Fruit fly (Drosophila melanogaster): ENCODE data around the gene pHCl-2.

pHCl-2 gene

dm6 chr3R:31336291-31336690, 31.1 kb upstream of the pHCl-2 start (continued):
- TF ChIP-seq CG34406 (GFP tag; optimal IDR thresholded peaks at IDR 0.05): peak; percentile 12
- no peak for TF ChIP-seq Sox15 (GFP tag; optimal IDR thresholded peaks at IDR 0.05)
- TF ChIP-seq Smox (GFP tag; optimal IDR thresholded peaks at IDR 0.05): no peak
- peak; percentile 59 for TF ChIP-seq CG9139 (GFP tag; optimal IDR thresholded peaks at IDR 0.05)
- TF ChIP-seq pdm3 (GFP tag; optimal IDR thresholded peaks at IDR 0.05): peak; percentile 72
- peak; percentile 59 for TF ChIP-seq CG11762 (GFP tag; optimal IDR thresholded peaks at IDR 0.05; ENCODE audit: insufficient read depth)
- peak; percentile 75 for TF ChIP-seq achi (GFP tag; optimal IDR thresholded peaks at IDR 0.05)
- no peak for TF ChIP-seq Eip93F (GFP tag; optimal IDR thresholded peaks at IDR 0.05)
- peak; percentile 52 to 67 for TF ChIP-seq ss (GFP tag; optimal IDR thresholded peaks at IDR 0.05)
- TF ChIP-seq CG4318 (GFP tag; optimal IDR thresholded peaks at IDR 0.05): peak; percentile 55
- peak; percentile 84 for TF ChIP-seq CG10631 (GFP tag; optimal IDR thresholded peaks at IDR 0.05)
- TF ChIP-seq svp (GFP tag): peak; percentile 53
- TF ChIP-seq Ets96B (tag; optimal IDR thresholded peaks at IDR 0.05): peak; percentile 87
- peak; percentile 18 for TF ChIP-seq dac (GFP tag; optimal IDR thresholded peaks at IDR 0.05)

dm6 chr3R:31329809-31330208, 24.6 kb upstream of the pHCl-2 start:
- TF ChIP-seq Blimp-1 (GFP tag; optimal IDR thresholded peaks at IDR 0.05) (no peak), topi (GFP tag; optimal IDR thresholded peaks at IDR 0.05) (peak; percentile 53), CG7368 (GFP tag; optimal IDR thresholded peaks at IDR 0.05) (peak; percentile 63), lz (GFP tag; optimal IDR thresholded peaks at IDR 0.05) (peak; percentile 52), CG6276 (GFP tag; optimal IDR thresholded peaks at IDR 0.05) (peak; percentile 33), CG16779 (tag; optimal IDR thresholded peaks at IDR 0.05) (peak; percentile 63), CG32006 (GFP tag; optimal IDR thresholded peaks at IDR 0.05) (peak; percentile 67), ss (GFP tag; optimal IDR thresholded peaks at IDR 0.05) (peak; percentile 85 to 86), dsx (GFP tag; optimal IDR thresholded peaks at IDR 0.05; ENCODE audit: poor library complexity, severe bottlenecking) (peak; percentile 90), CG8632 (GFP tag; optimal IDR thresholded peaks at IDR 0.05) (peak; percentile 47), Smox (GFP tag; optimal IDR thresholded peaks at IDR 0.05) (peak; percentile 25), Hr4 (GFP tag; optimal IDR thresholded peaks at IDR 0.05) (peak; percentile 61), CG4318 (GFP tag; optimal IDR thresholded peaks at IDR 0.05) (peak; percentile 45), Ets96B (tag; optimal IDR thresholded peaks at IDR 0.05) (peak; percentile 94), CG11762 (GFP tag; optimal IDR thresholded peaks at IDR 0.05; ENCODE audit: insufficient read depth) (peak; percentile 72), Ets21C (GFP tag; optimal IDR thresholded peaks at IDR 0.05) (no peak), CG11902 (GFP tag; optimal IDR thresholded peaks at IDR 0.05) (peak; percentile 1), spab (GFP tag; optimal IDR thresholded peaks at IDR 0.05) (peak; percentile 88), CG10631 (GFP tag; optimal IDR thresholded peaks at IDR 0.05) (peak; percentile 84), esn (GFP tag; optimal IDR thresholded peaks at IDR 0.05) (peak; percentile 28), OdsH (GFP tag; optimal IDR thresholded peaks at IDR 0.05) (peak; percentile 70), CG1621 (tag; optimal IDR thresholded peaks at IDR 0.05) (peak; percentile 80), cyc (GFP tag; optimal IDR thresholded peaks at IDR 0.05) (peak; percentile 39), vri (GFP tag; optimal IDR thresholded peaks at IDR 0.05) (no peak), fkh (GFP tag; optimal IDR thresholded peaks at IDR 0.05) (no peak), Eip78C (GFP tag) (peak; percentile 94), achi (GFP tag; optimal IDR thresholded peaks at IDR 0.05) (peak; percentile 81), fd85E (GFP tag; optimal IDR thresholded peaks at IDR 0.05) (no peak), Hr39 (GFP tag; optimal IDR thresholded peaks at IDR 0.05) (no peak), CG6854 (GFP tag; optimal IDR thresholded peaks at IDR 0.05) (no peak), Lpt (GFP tag; optimal IDR thresholded peaks at IDR 0.05) (peak; percentile 69), CG34406 (GFP tag; optimal IDR thresholded peaks at IDR 0.05) (peak; percentile 29), dac (GFP tag; optimal IDR thresholded peaks at IDR 0.05) (peak; percentile 12), Sox15 (GFP tag; optimal IDR thresholded peaks at IDR 0.05) (peak; percentile 21), Sox14 (GFP tag; optimal IDR thresholded peaks at IDR 0.05) (peak; percentile 63), Eip93F (GFP tag; optimal IDR thresholded peaks at IDR 0.05) (no peak), pdm3 (GFP tag; optimal IDR thresholded peaks at IDR 0.05) (peak; percentile 58), fd59A (GFP tag; optimal IDR thresholded peaks at IDR 0.05) (peak; percentile 79), Hr38 (GFP tag; optimal IDR thresholded peaks at IDR 0.05) (no peak), CG6792 (GFP tag; optimal IDR thresholded peaks at IDR 0.05) (peak; percentile 60), CG11294 (GFP tag; IDR thresholded peaks at IDR 0.05) (no peak), Met (GFP tag; optimal IDR thresholded peaks at IDR 0.05) (peak; percentile 32), CG3032 (tag; optimal IDR thresholded peaks at IDR 0.05) (peak; percentile 90), CG6808 (GFP tag; optimal IDR thresholded peaks at IDR 0.05) (peak; percentile 89), Sox102F (GFP tag; optimal IDR thresholded peaks at IDR 0.05) (no peak), Eip75B (GFP tag; optimal IDR thresholded peaks at IDR 0.05) (peak; percentile 81)
